Worm (Caenorhabditis elegans): Measurements from ENCODE around the gene rdy-2.

- TF ChIP-seq W03F9.2 (tag; optimal IDR thresholded peaks at IDR 0.05) (no peak), dao-5 (tag; optimal IDR thresholded peaks at IDR 0.05) (no peak)
Measured at ce11 chrV:13577463-13577862, 23.3 kb downstream of the rdy-2 start.

All from whole organism, L4/young adult.